Fruit fly (Drosophila melanogaster): ENCODE data around the gene HGTX.

Gene HGTX

DNA sequence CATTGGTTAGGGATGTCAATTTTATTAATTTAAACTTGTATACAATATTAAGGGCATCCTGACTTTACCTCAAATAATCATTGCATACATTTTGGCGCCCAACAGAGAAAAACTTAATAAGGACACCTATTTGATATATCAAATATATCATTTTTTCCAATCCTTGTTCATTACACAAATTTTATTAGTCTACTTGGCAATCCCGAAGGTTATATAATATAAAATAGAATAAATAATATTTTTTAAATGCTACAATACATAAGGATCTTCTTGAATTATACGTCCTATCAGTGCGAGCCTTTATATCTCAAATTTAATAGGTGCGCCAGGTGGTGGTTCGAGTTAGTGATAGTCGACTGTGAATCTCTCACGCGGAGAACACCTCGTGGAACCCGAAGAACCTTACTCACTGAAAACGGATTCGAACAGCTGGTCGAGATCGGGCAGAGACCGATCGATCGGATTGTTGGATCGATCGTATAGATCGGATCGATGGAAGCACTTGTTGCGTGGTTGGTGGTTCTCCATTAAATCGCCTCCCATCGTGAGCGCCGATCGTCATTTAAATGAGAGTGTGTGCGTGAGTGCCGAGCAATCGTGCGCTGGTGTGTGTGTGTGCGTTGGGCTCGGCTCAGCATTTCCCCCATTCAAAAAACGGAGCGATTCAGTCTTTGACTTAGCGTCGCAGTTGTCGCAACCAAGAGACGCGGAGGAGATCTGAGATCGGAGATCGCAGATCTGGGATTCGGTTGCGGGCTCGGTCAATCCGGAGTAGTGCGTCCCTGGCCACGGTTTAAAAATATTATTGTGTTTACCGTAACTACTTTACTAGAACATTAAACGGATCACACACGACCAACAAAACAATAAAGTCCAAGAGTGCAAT lies 14.7 kb upstream of the HGTX start, which contains the start of gene shd (continued):
- no peak for TF ChIP-seq CG8388 (GFP tag; optimal IDR thresholded peaks at IDR 0.05)
- TF ChIP-seq pan (optimal IDR thresholded peaks at IDR 0.05) = no peak
- peak in 1 of 2 experiments; percentile 14 for TF ChIP-seq pan (GFP tag; optimal IDR thresholded peaks at IDR 0.05 in 1 of 2, IDR thresholded peaks at IDR 0.05 in 1 of 2)
- TF ChIP-seq NfI (GFP tag; optimal IDR thresholded peaks at IDR 0.05) = peak; percentile 11
- TF ChIP-seq NC2α (GFP tag; optimal IDR thresholded peaks at IDR 0.05) = no peak
- peak in 1 of 2 experiments; percentile 35 for TF ChIP-seq Hr51 (GFP tag; optimal IDR thresholded peaks at IDR 0.05)
- TF ChIP-seq Oli (tag; optimal IDR thresholded peaks at IDR 0.05) = peak; percentile 57
- TF ChIP-seq CG42726 (GFP tag; IDR thresholded peaks at IDR 0.05; ENCODE audit: partially characterized antibody) = no peak
- no peak for TF ChIP-seq Dfd (GFP tag; optimal IDR thresholded peaks at IDR 0.05)
- TF ChIP-seq CG10274 (GFP tag; optimal IDR thresholded peaks at IDR 0.05) = peak; percentile 44
- TF ChIP-seq gfzf (GFP tag; optimal IDR thresholded peaks at IDR 0.05) = no peak
- no peak for TF ChIP-seq CG6689 (GFP tag; IDR thresholded peaks at IDR 0.05)
- TF ChIP-seq CG9817 (tag; optimal IDR thresholded peaks at IDR 0.05) = peak; percentile 12
- TF ChIP-seq aop (GFP tag; IDR thresholded peaks at IDR 0.05) = no peak
- TF ChIP-seq hkb (optimal IDR thresholded peaks at IDR 0.05) = no peak
- no peak for TF ChIP-seq hkb (GFP tag; IDR thresholded peaks at IDR 0.05)
- peak; percentile 70 for TF ChIP-seq kah (GFP tag; optimal IDR thresholded peaks at IDR 0.05)
- TF ChIP-seq kni (GFP tag; optimal IDR thresholded peaks at IDR 0.05) = peak; percentile 90
- peak; percentile 46 for TF ChIP-seq Sox100B (GFP tag; optimal IDR thresholded peaks at IDR 0.05)
- no peak for TF ChIP-seq tna (GFP tag; IDR thresholded peaks at IDR 0.05; ENCODE audit: partially characterized antibody)
- TF ChIP-seq CG4820 (GFP tag; optimal IDR thresholded peaks at IDR 0.05) = peak; percentile 45
- TF ChIP-seq Antp (GFP tag; optimal IDR thresholded peaks at IDR 0.05) = no peak
- TF ChIP-seq CG6175 (GFP tag; IDR thresholded peaks at IDR 0.05) = no peak
- TF ChIP-seq nom (GFP tag; optimal IDR thresholded peaks at IDR 0.05) = peak; percentile 8
- TF ChIP-seq HLHmδ (GFP tag; optimal IDR thresholded peaks at IDR 0.05) = peak; percentile 6
- no peak for TF ChIP-seq CG30020 (tag; optimal IDR thresholded peaks at IDR 0.05)
- TF ChIP-seq Oaz (GFP tag; IDR thresholded peaks at IDR 0.05) = no peak
- TF ChIP-seq CG7357 (GFP tag; IDR thresholded peaks at IDR 0.05) = no peak
- no peak for TF ChIP-seq CG31388 (GFP tag; optimal IDR thresholded peaks at IDR 0.05)
- TF ChIP-seq Aef1 (GFP tag; IDR thresholded peaks at IDR 0.05) = 0 out of 3 replicates have a peak, but pooled peaks have one; percentile 31
- no peak for TF ChIP-seq mam (GFP tag; optimal IDR thresholded peaks at IDR 0.05)
- TF ChIP-seq CG10979 (tag; optimal IDR thresholded peaks at IDR 0.05) = peak; percentile 9
- TF ChIP-seq nmo (GFP tag; optimal IDR thresholded peaks at IDR 0.05) = peak; percentile 40
- no peak for TF ChIP-seq TFAM (GFP tag; optimal IDR thresholded peaks at IDR 0.05)
- peak; percentile 87 for TF ChIP-seq CG5180 (GFP tag; optimal IDR thresholded peaks at IDR 0.05)
- TF ChIP-seq CG10147 (GFP tag; optimal IDR thresholded peaks at IDR 0.05) = peak; percentile 42
- TF ChIP-seq CG43689 (GFP tag; IDR thresholded peaks at IDR 0.05) = no peak
- TF ChIP-seq CG2712 (tag; optimal IDR thresholded peaks at IDR 0.05) = peak; percentile 43
- peak; percentile 40 for TF ChIP-seq CG2120 (GFP tag; optimal IDR thresholded peaks at IDR 0.05)
- no peak for TF ChIP-seq CG32767 (GFP tag; IDR thresholded peaks at IDR 0.05)
- TF ChIP-seq D (optimal IDR thresholded peaks at IDR 0.05) = no peak
- TF ChIP-seq D (GFP tag; optimal IDR thresholded peaks at IDR 0.05) = peak; percentile 16
- no peak for TF ChIP-seq CG2875 (GFP tag; optimal IDR thresholded peaks at IDR 0.05)
- peak; percentile 43 for TF ChIP-seq CG33557 (GFP tag; optimal IDR thresholded peaks at IDR 0.05)
- TF ChIP-seq hb (GFP tag; IDR thresholded peaks at IDR 0.05; ENCODE audit: partially characterized antibody) = no peak
- TF ChIP-seq CG18262 (tag; optimal IDR thresholded peaks at IDR 0.05) = peak; percentile 75
- no peak for TF ChIP-seq CG3407 (GFP tag; optimal IDR thresholded peaks at IDR 0.05)
- TF ChIP-seq CG6272 (GFP tag; IDR thresholded peaks at IDR 0.05) = no peak
- TF ChIP-seq CG9437 (GFP tag; optimal IDR thresholded peaks at IDR 0.05) = peak; percentile 67
